Fruit fly (Drosophila melanogaster) whole organism, embryonic: ENCODE measurements around the gene bun.

Source experiments
- CG11093 ChIP-seq: fragments of 200-800 bp; sonication (Bioruptor generic); IDR thresholded peaks from 3 replicates; pipeline ENCODE4 v1.3.6; 2022; ENCODE audit warnings: missing biosample characterization, missing genetic modification characterization
- CG12071 ChIP-seq: fragments of 200-800 bp; sonication (Bioruptor generic); optimal IDR thresholded peaks from 3 replicates; lab custom pipeline; 2018; ENCODE audit warnings: missing biosample characterization, mild to moderate bottlenecking, missing genetic modification characterization
- CG12299 ChIP-seq: fragments of 200-800 bp; sonication (Bioruptor generic); optimal IDR thresholded peaks from 2 replicates; lab custom pipeline; 2018; ENCODE audit warnings: missing biosample characterization, mild to moderate bottlenecking, missing genetic modification characterization
- CG1233 ChIP-seq: fragments of 200-800 bp; sonication (Bioruptor generic); optimal IDR thresholded peaks from 4 replicates; lab custom pipeline; 2018; ENCODE audit warnings: missing biosample characterization, mild to moderate bottlenecking, missing genetic modification characterization
- CG12659 ChIP-seq: fragments of 200-800 bp; sonication (Bioruptor generic); optimal IDR thresholded peaks from 3 replicates; lab custom pipeline; 2017; ENCODE audit warnings: mild to moderate bottlenecking, missing biosample characterization, missing genetic modification reagents, missing genetic modification characterization
- CG12769 ChIP-seq: fragments of 200-800 bp; sonication (Bioruptor generic); optimal IDR thresholded peaks from 2 replicates; lab custom pipeline; 2019; ENCODE audit warnings: missing biosample characterization, mild to moderate bottlenecking, missing genetic modification characterization, moderate library complexity
- CG13287 ChIP-seq: fragments of 200-800 bp; sonication (Bioruptor generic); IDR thresholded peaks from 2 replicates; pipeline ENCODE4 v1.3.6; 2022; ENCODE audit warnings: missing biosample characterization, missing genetic modification characterization; ENCODE audit not compliant: partially characterized antibody
- CG13296 ChIP-seq: fragments of 200-800 bp; sonication (Bioruptor generic); optimal IDR thresholded peaks from 3 replicates; lab custom pipeline; 2018; ENCODE audit warnings: missing biosample characterization, mild to moderate bottlenecking, missing genetic modification characterization
- CG17359 ChIP-seq: fragments of 200-800 bp; sonication (Bioruptor generic); optimal IDR thresholded peaks from 3 replicates; lab custom pipeline; 2018; ENCODE audit warnings: missing biosample characterization, mild to moderate bottlenecking, missing genetic modification characterization, moderate library complexity
- CG17802 ChIP-seq: fragments of 200-800 bp; sonication (Bioruptor generic); optimal IDR thresholded peaks from 2 replicates; lab custom pipeline; 2018; ENCODE audit warnings: missing biosample characterization, mild to moderate bottlenecking, missing genetic modification characterization, moderate library complexity
- CG1792 ChIP-seq: fragments of 200-800 bp; sonication (Bioruptor generic); optimal IDR thresholded peaks from 2 replicates; lab custom pipeline; 2016; ENCODE audit warnings: missing biosample characterization, missing genetic modification characterization
- CG2712 ChIP-seq: fragments of 200-800 bp; optimal IDR thresholded peaks from 3 replicates; lab custom pipeline; 2019; ENCODE audit warnings: missing biosample characterization, mild to moderate bottlenecking, missing genetic modification characterization, moderate library complexity
- CG34376 ChIP-seq: fragments of 200-800 bp; sonication (Bioruptor generic); optimal IDR thresholded peaks from 2 replicates; lab custom pipeline; 2018; ENCODE audit warnings: missing biosample characterization, mild to moderate bottlenecking, missing genetic modification characterization
- CG4617 ChIP-seq: fragments of 200-800 bp; sonication (Bioruptor generic); optimal IDR thresholded peaks from 3 replicates; lab custom pipeline; 2016; ENCODE audit warnings: missing biosample characterization, missing genetic modification characterization, borderline replicate concordance
- CG7839 ChIP-seq: fragments of 200-800 bp; sonication (Bioruptor generic); optimal IDR thresholded peaks from 3 replicates; lab custom pipeline; 2018; ENCODE audit warnings: missing biosample characterization, mild to moderate bottlenecking, missing genetic modification characterization, moderate library complexity
- CG8388 ChIP-seq: fragments of 200-800 bp; sonication (Bioruptor generic); optimal IDR thresholded peaks from 2 replicates; lab custom pipeline; 2019; ENCODE audit warnings: missing biosample characterization, mild to moderate bottlenecking, missing genetic modification characterization, moderate library complexity
- CG9797 ChIP-seq: fragments of 200-800 bp; sonication (Bioruptor generic); optimal IDR thresholded peaks from 3 replicates; lab custom pipeline; 2018; ENCODE audit warnings: missing biosample characterization, mild to moderate bottlenecking, missing genetic modification characterization
- Deaf1 ChIP-seq: fragments of 200-800 bp; optimal IDR thresholded peaks from 3 replicates; lab custom pipeline; 2019; ENCODE audit warnings: missing biosample characterization, mild to moderate bottlenecking, missing genetic modification characterization, moderate library complexity
- Doc3 ChIP-seq: fragments of 200-800 bp; sonication (Bioruptor generic); IDR thresholded peaks from 3 replicates; pipeline ENCODE4 v1.3.6; 2022; ENCODE audit warnings: missing biosample characterization, missing genetic modification characterization; ENCODE audit not compliant: partially characterized antibody
- Dp ChIP-seq: fragments of 200-800 bp; sonication (Bioruptor generic); optimal IDR thresholded peaks from 2 replicates; lab custom pipeline; 2018; ENCODE audit warnings: missing biosample characterization, mild to moderate bottlenecking, missing genetic modification characterization, moderate library complexity
- Fer1 ChIP-seq: fragments of 200-800 bp; sonication (Bioruptor generic); optimal IDR thresholded peaks from 2 replicates; lab custom pipeline; 2017; ENCODE audit warnings: missing biosample characterization, mild to moderate bottlenecking, missing genetic modification characterization
- Hr51 ChIP-seq, 2 experiments: fragments of 200-800 bp; sonication (Bioruptor generic); optimal IDR thresholded peaks; 2 replicates in 1 of 2; 3 replicates in 1 of 2; lab custom pipeline; 2016 to 2018; ENCODE audit warnings: missing biosample characterization in 2 of 2, missing genetic modification characterization in 2 of 2, mild to moderate bottlenecking in 1 of 2, moderate library complexity in 1 of 2
- Lim3 ChIP-seq: fragments of 200-800 bp; sonication (Bioruptor generic); IDR thresholded peaks from 2 replicates; pipeline ENCODE4 v1.3.6; 2022; ENCODE audit warnings: missing biosample characterization, missing genetic modification characterization
- MBD-R2 ChIP-seq: fragments of 200-800 bp; sonication (Bioruptor generic); IDR thresholded peaks from 2 replicates; pipeline ENCODE4 v1.3.6; 2022; ENCODE audit warnings: missing biosample characterization, missing genetic modification characterization
- Mad ChIP-seq: fragments of 200-800 bp; sonication (Bioruptor generic); optimal IDR thresholded peaks from 2 replicates; lab custom pipeline; 2016; ENCODE audit warnings: missing biosample characterization, missing genetic modification characterization
- Meics ChIP-seq: fragments of 200-800 bp; sonication (Bioruptor generic); optimal IDR thresholded peaks from 2 replicates; lab custom pipeline; 2017; ENCODE audit warnings: missing biosample characterization, mild to moderate bottlenecking, missing genetic modification characterization
- Oaz ChIP-seq: fragments of 200-800 bp; sonication (Bioruptor generic); IDR thresholded peaks from 2 replicates; pipeline ENCODE4 v1.3.6; 2022; ENCODE audit warnings: missing biosample characterization, missing genetic modification characterization
- TFAM ChIP-seq: fragments of 200-800 bp; sonication (Bioruptor generic); optimal IDR thresholded peaks from 2 replicates; lab custom pipeline; 2017; ENCODE audit warnings: missing biosample characterization, missing genetic modification characterization, inconsistent platforms
- Xrp1 ChIP-seq: fragments of 200-800 bp; sonication (Bioruptor generic); IDR thresholded peaks from 2 replicates; pipeline ENCODE4 v1.3.6; 2022; ENCODE audit warnings: missing biosample characterization, missing genetic modification characterization
- ara ChIP-seq: fragments of 200-800 bp; sonication (Bioruptor generic); IDR thresholded peaks from 2 replicates; pipeline ENCODE4 v1.3.6; 2022; ENCODE audit warnings: missing biosample characterization, missing genetic modification characterization
- chn ChIP-seq: fragments of 200-800 bp; sonication (Bioruptor generic); optimal IDR thresholded peaks from 2 replicates; lab custom pipeline; 2016; ENCODE audit warnings: missing biosample characterization, missing genetic modification characterization
- dan ChIP-seq: fragments of 200-800 bp; sonication (Bioruptor generic); IDR thresholded peaks from 2 replicates; pipeline ENCODE4 v1.3.6; 2022; ENCODE audit warnings: missing biosample characterization, missing genetic modification characterization
- dpn ChIP-seq, 2 experiments: fragments of 200-800 bp; sonication (Bioruptor generic); optimal IDR thresholded peaks; 3 replicates each; lab custom pipeline; 2016; ENCODE audit warnings: missing biosample characterization in 2 of 2, missing genetic modification characterization in 2 of 2
- eyg ChIP-seq: fragments of 200-800 bp; sonication (Bioruptor generic); optimal IDR thresholded peaks from 3 replicates; lab custom pipeline; 2016; ENCODE audit warnings: missing biosample characterization, missing genetic modification characterization
- fd3F ChIP-seq: fragments of 200-800 bp; sonication (Bioruptor generic); optimal IDR thresholded peaks from 2 replicates; lab custom pipeline; 2018; ENCODE audit warnings: missing biosample characterization, mild to moderate bottlenecking, missing genetic modification characterization, moderate library complexity
- gem ChIP-seq: fragments of 200-800 bp; sonication (Bioruptor generic); optimal IDR thresholded peaks from 2 replicates; lab custom pipeline; 2019; ENCODE audit warnings: missing biosample characterization, mild to moderate bottlenecking, missing genetic modification characterization, moderate library complexity
- grau ChIP-seq: fragments of 200-800 bp; optimal IDR thresholded peaks from 3 replicates; lab custom pipeline; 2019; ENCODE audit warnings: missing biosample characterization, mild to moderate bottlenecking, missing genetic modification characterization, moderate library complexity
- ind ChIP-seq: fragments of 200-800 bp; sonication (Bioruptor generic); optimal IDR thresholded peaks from 3 replicates; lab custom pipeline; 2016; ENCODE audit warnings: missing biosample characterization, missing genetic modification characterization
- insv ChIP-seq, 2 experiments: fragments of 200-800 bp; sonication (Bioruptor generic); optimal IDR thresholded peaks; 3 replicates each; lab custom pipeline; 2016 to 2018; ENCODE audit warnings: missing biosample characterization in 2 of 2, missing genetic modification characterization in 2 of 2
- pan ChIP-seq, 4 experiments: fragments of >200 bp in 3 of 4; fragments of 200-800 bp in 1 of 4; sonication (Bioruptor generic) in 1 of 4; optimal IDR thresholded peaks in 3 of 4; IDR thresholded peaks in 1 of 4; 2 replicates each; pipeline versions ENCODE4 v1.3.6 to Lab custom; 2017 to 2022; ENCODE audit warnings: missing biosample characterization in 2 of 4, missing genetic modification characterization in 2 of 4, mixed read lengths in 1 of 4
- ranshi ChIP-seq: fragments of 200-800 bp; sonication (Bioruptor generic); IDR thresholded peaks from 2 replicates; pipeline ENCODE4 v1.3.6; 2022; ENCODE audit warnings: missing biosample characterization, missing genetic modification characterization
- repo ChIP-seq: fragments of 200-800 bp; sonication (Bioruptor generic); optimal IDR thresholded peaks from 2 replicates; lab custom pipeline; 2016; ENCODE audit warnings: missing biosample characterization, missing genetic modification characterization
- row ChIP-seq: fragments of 200-800 bp; sonication (Bioruptor generic); IDR thresholded peaks from 3 replicates; pipeline ENCODE4 v1.3.6; 2022; ENCODE audit warnings: missing biosample characterization, missing genetic modification characterization
- run ChIP-seq: fragments of 200-800 bp; sonication (Bioruptor generic); optimal IDR thresholded peaks from 3 replicates; lab custom pipeline; 2018; ENCODE audit warnings: missing biosample characterization, mild to moderate bottlenecking, missing genetic modification characterization
- sima ChIP-seq: fragments of 200-800 bp; sonication (Bioruptor generic); optimal IDR thresholded peaks from 2 replicates; lab custom pipeline; 2016; ENCODE audit warnings: missing biosample characterization, missing genetic modification characterization
- slbo ChIP-seq: fragments of 200-800 bp; sonication (Bioruptor generic); IDR thresholded peaks from 2 replicates; pipeline ENCODE4 v1.3.6; 2022; ENCODE audit warnings: missing biosample characterization, missing genetic modification characterization
- stwl ChIP-seq: fragments of 200-800 bp; sonication (Bioruptor generic); optimal IDR thresholded peaks from 3 replicates; lab custom pipeline; 2018; ENCODE audit warnings: missing biosample characterization, mild to moderate bottlenecking, missing genetic modification characterization, moderate library complexity
- sug ChIP-seq: fragments of 200-800 bp; optimal IDR thresholded peaks from 2 replicates; lab custom pipeline; 2019; ENCODE audit warnings: missing biosample characterization, mild to moderate bottlenecking, missing genetic modification characterization, moderate library complexity
- tio ChIP-seq: fragments of 200-800 bp; sonication (Bioruptor generic); optimal IDR thresholded peaks from 2 replicates; lab custom pipeline; 2017; ENCODE audit warnings: missing biosample characterization, missing genetic modification characterization, inconsistent platforms
- yki ChIP-seq: fragments of >200 bp; optimal IDR thresholded peaks from 3 replicates; lab custom pipeline; 2018

Gene bun

DNA sequence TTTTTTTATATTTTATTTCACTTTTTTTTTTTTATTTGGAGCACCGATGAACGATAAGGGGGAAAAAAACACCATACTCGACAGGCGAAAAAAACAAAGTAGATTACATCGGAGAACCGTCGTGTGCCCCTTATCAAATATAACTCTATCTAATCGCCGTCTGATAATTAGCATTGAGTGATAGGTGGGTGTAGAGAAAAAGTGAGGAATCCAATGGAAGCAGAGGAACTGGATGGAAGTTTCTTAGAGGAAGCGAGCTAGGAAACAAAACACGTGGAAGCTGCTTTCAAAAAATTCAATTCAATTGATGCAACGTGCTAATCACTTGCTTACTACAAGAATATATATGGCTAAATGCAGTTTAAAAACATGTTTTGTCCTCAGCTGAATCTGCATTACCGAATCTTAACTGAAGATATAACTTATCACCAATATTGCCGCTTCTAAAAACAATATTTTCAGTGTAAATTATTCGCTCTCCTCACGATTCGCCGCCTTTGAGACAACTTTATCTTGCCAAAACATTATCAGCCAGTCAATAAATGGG lies 52.6 kb downstream of the bun start (continued):
- TF ChIP-seq CG8388 (GFP tag; lab: Kevin White, UChicago) = no peak
- no peak for TF ChIP-seq Doc3
- TF ChIP-seq CG1233 (GFP tag; lab: Kevin White, UChicago) = peak; percentile 17
- no peak for TF ChIP-seq pan (optimal IDR thresholded peaks at IDR 0.05; lab: Kevin White, UChicago)
- no peak for TF ChIP-seq pan (GFP tag; optimal IDR thresholded peaks at IDR 0.05 in 1 of 2, IDR thresholded peaks at IDR 0.05 in 1 of 2)
- no peak for TF ChIP-seq run (tag; lab: Kevin White, UChicago)
- TF ChIP-seq ranshi (GFP tag; lab: Robert Waterston, UW) = 0 out of 2 replicates have a peak, but pooled peaks have one; percentile 14
- TF ChIP-seq Xrp1 (GFP tag; lab: Robert Waterston, UW) = no peak
- TF ChIP-seq CG13296 (GFP tag; lab: Kevin White, UChicago) = no peak
- no peak for TF ChIP-seq tio
- no peak for TF ChIP-seq Hr51 (GFP tag; optimal IDR thresholded peaks at IDR 0.05; lab: Kevin White, UChicago)
- no peak for TF ChIP-seq CG13287 (GFP tag; lab: Robert Waterston, UW)
- TF ChIP-seq Dp (GFP tag; lab: Kevin White, UChicago) = no peak
- TF ChIP-seq chn (GFP tag; lab: Kevin White, UChicago) = no peak
- TF ChIP-seq sima (GFP tag; lab: Kevin White, UChicago) = no peak
- no peak for TF ChIP-seq fd3F (GFP tag; lab: Kevin White, UChicago)
- no peak for TF ChIP-seq CG4617 (GFP tag; lab: Kevin White, UChicago)
- no peak for TF ChIP-seq CG9797 (GFP tag; lab: Kevin White, UChicago)
- TF ChIP-seq insv (GFP tag; optimal IDR thresholded peaks at IDR 0.05; lab: Kevin White, UChicago) = no peak
- peak; percentile 42; the same call in 1 of the 2 replicates for TF ChIP-seq slbo (GFP tag; lab: Robert Waterston, UW)
- peak; percentile 8 for TF ChIP-seq CG12659 (GFP tag; lab: Kevin White, UChicago)
- TF ChIP-seq Fer1 (GFP tag; lab: Kevin White, UChicago) = peak; percentile 20
- TF ChIP-seq CG11093 (GFP tag; lab: Robert Waterston, UW) = no peak
- peak; percentile 50 for TF ChIP-seq CG34376
- TF ChIP-seq TFAM (GFP tag; lab: Kevin White, UChicago) = no peak
- no peak for TF ChIP-seq CG12071
- no peak for TF ChIP-seq repo (GFP tag; lab: Kevin White, UChicago)
- no peak for TF ChIP-seq ara (GFP tag; lab: Robert Waterston, UW)
- TF ChIP-seq dan (GFP tag; lab: Robert Waterston, UW) = no peak
- TF ChIP-seq Oaz = no peak
- TF ChIP-seq CG1792 (GFP tag; lab: Kevin White, UChicago) = no peak
- TF ChIP-seq CG17802 (tag; lab: Kevin White, UChicago) = no peak
- TF ChIP-seq CG17359 (tag; lab: Kevin White, UChicago) = peak; percentile 83
- no peak for TF ChIP-seq Mad (GFP tag; lab: Kevin White, UChicago)
- peak; percentile 31 for TF ChIP-seq grau (tag; lab: Kevin White, UChicago)
- TF ChIP-seq CG12299 (tag; lab: Kevin White, UChicago) = no peak
- no peak for TF ChIP-seq yki (lab: Kevin White, UChicago)
- TF ChIP-seq Meics (GFP tag; lab: Kevin White, UChicago) = no peak
- peak; percentile 14; the same call in 1 of the 3 replicates for TF ChIP-seq row (GFP tag; lab: Robert Waterston, UW)
- no peak for TF ChIP-seq ind
- no peak for TF ChIP-seq CG2712 (tag; lab: Kevin White, UChicago)
- peak in 1 of 2 experiments; percentile 9 for TF ChIP-seq dpn (GFP tag; optimal IDR thresholded peaks at IDR 0.05; lab: Kevin White, UChicago)
- TF ChIP-seq Lim3 (GFP tag; lab: Robert Waterston, UW) = no peak
- peak; percentile 44 for TF ChIP-seq CG12769
- TF ChIP-seq stwl (tag; lab: Kevin White, UChicago) = no peak
- peak; percentile 44 for TF ChIP-seq Deaf1 (tag; lab: Kevin White, UChicago)
- no peak for TF ChIP-seq MBD-R2
- peak; percentile 33 for TF ChIP-seq sug (tag; lab: Kevin White, UChicago)
- peak; percentile 22 for TF ChIP-seq gem (tag; lab: Kevin White, UChicago)
- TF ChIP-seq eyg (GFP tag; lab: Kevin White, UChicago) = no peak
- TF ChIP-seq CG7839 (tag; lab: Kevin White, UChicago) = peak; percentile 18
